In genomic region chrX:10587445-10587844, dm6 we compare ENCODE assay signal across 2 fruit fly cellular contexts.
TF ChIP-seq lines count a peak whose summit lies in the region.

No protein-coding gene starts in this region.

TF ChIP-seq in whole organism, embryonic, 481 proteins besides CTCF, POLR2A, EP300 and RAD21 (continued from another document and continues in another):
- TF ChIP-seq Drgx (GFP tag; IDR thresholded peaks at IDR 0.05; lab: Robert Waterston, UW) (peak; percentile 86), CG12942 (GFP tag; optimal IDR thresholded peaks at IDR 0.05; lab: Kevin White, UChicago) (no peak), wek (GFP tag; optimal IDR thresholded peaks at IDR 0.05; lab: Kevin White, UChicago) (no peak), Blimp-1 (GFP tag; optimal IDR thresholded peaks at IDR 0.05; lab: Kevin White, UChicago) (peak; percentile 10), ro (GFP tag; IDR thresholded peaks at IDR 0.05; lab: Robert Waterston, UW) (no peak), Hr39 (optimal IDR thresholded peaks at IDR 0.05; lab: Kevin White, UChicago) (no peak), ham (GFP tag; IDR thresholded peaks at IDR 0.05; lab: Robert Waterston, UW) (no peak), btn (GFP tag; optimal IDR thresholded peaks at IDR 0.05; lab: Kevin White, UChicago) (no peak), CG17359 (tag; optimal IDR thresholded peaks at IDR 0.05; lab: Kevin White, UChicago) (peak; percentile 25), CG2129 (GFP tag; IDR thresholded peaks at IDR 0.05; lab: Robert Waterston, UW; ENCODE audit: partially characterized antibody) (no peak), Hand (GFP tag; optimal IDR thresholded peaks at IDR 0.05; lab: Kevin White, UChicago) (no peak), sima (GFP tag; optimal IDR thresholded peaks at IDR 0.05; lab: Kevin White, UChicago) (no peak), CG2875 (GFP tag; optimal IDR thresholded peaks at IDR 0.05; lab: Kevin White, UChicago) (no peak), Bteb2 (GFP tag; optimal IDR thresholded peaks at IDR 0.05; lab: Kevin White, UChicago) (no peak), Spps (tag; optimal IDR thresholded peaks at IDR 0.05; lab: Kevin White, UChicago) (no peak), fd3F (GFP tag; optimal IDR thresholded peaks at IDR 0.05; lab: Kevin White, UChicago) (peak; percentile 35), CG6854 (GFP tag; optimal IDR thresholded peaks at IDR 0.05; lab: Kevin White, UChicago) (no peak), CG14710 (tag; optimal IDR thresholded peaks at IDR 0.05; lab: Kevin White, UChicago) (no peak), vvl (GFP tag; IDR thresholded peaks at IDR 0.05; lab: Robert Waterston, UW) (peak; percentile 45; the same call in 1 of the 2 replicates), CG10959 (GFP tag; IDR thresholded peaks at IDR 0.05; lab: Robert Waterston, UW) (no peak), H15 (GFP tag; IDR thresholded peaks at IDR 0.05; lab: Robert Waterston, UW) (peak; percentile 43; the same call in 1 of the 3 replicates), gsb-n (tag; optimal IDR thresholded peaks at IDR 0.05; lab: Kevin White, UChicago) (no peak), scrt (GFP tag; optimal IDR thresholded peaks at IDR 0.05; lab: Kevin White, UChicago) (peak; percentile 12), CG18011 (GFP tag; optimal IDR thresholded peaks at IDR 0.05; lab: Kevin White, UChicago) (no peak), CG10979 (tag; optimal IDR thresholded peaks at IDR 0.05; lab: Kevin White, UChicago) (no peak), fd102C (GFP tag; optimal IDR thresholded peaks at IDR 0.05; lab: Kevin White, UChicago) (no peak), Hr78 (GFP tag; optimal IDR thresholded peaks at IDR 0.05; lab: Kevin White, UChicago) (no peak), gro (GFP tag; optimal IDR thresholded peaks at IDR 0.05; lab: Kevin White, UChicago) (no peak), Doc2 (GFP tag; IDR thresholded peaks at IDR 0.05; lab: Robert Waterston, UW) (no peak), Abd-B (GFP tag; optimal IDR thresholded peaks at IDR 0.05; lab: Kevin White, UChicago) (peak; percentile 49), CG2678 (tag; optimal IDR thresholded peaks at IDR 0.05; lab: Kevin White, UChicago) (no peak), NFAT (GFP tag; IDR thresholded peaks at IDR 0.05; lab: Robert Waterston, UW) (0 out of 2 replicates have a peak, but pooled peaks have one; percentile 7), HLH3B (GFP tag; IDR thresholded peaks at IDR 0.05; lab: Robert Waterston, UW) (no peak), ase (GFP tag; IDR thresholded peaks at IDR 0.05; lab: Robert Waterston, UW) (peak; percentile 38; the same call in 1 of the 3 replicates), row (GFP tag; IDR thresholded peaks at IDR 0.05; lab: Robert Waterston, UW) (peak; percentile 60), Mrtf (GFP tag; IDR thresholded peaks at IDR 0.05; lab: Robert Waterston, UW) (no peak), CG11696 (GFP tag; IDR thresholded peaks at IDR 0.05; lab: Robert Waterston, UW) (0 out of 2 replicates have a peak, but pooled peaks have one; percentile 7), kah (GFP tag; optimal IDR thresholded peaks at IDR 0.05; lab: Kevin White, UChicago) (no peak), Xbp1 (GFP tag; optimal IDR thresholded peaks at IDR 0.05; lab: Kevin White, UChicago) (peak; percentile 15), br (optimal IDR thresholded peaks at IDR 0.05; lab: Kevin White, UChicago) (no peak), oc (tag; optimal IDR thresholded peaks at IDR 0.05; lab: Kevin White, UChicago) (no peak), gfzf (GFP tag; optimal IDR thresholded peaks at IDR 0.05; lab: Kevin White, UChicago) (no peak), Bdp1 (GFP tag; optimal IDR thresholded peaks at IDR 0.05; lab: Kevin White, UChicago) (no peak), hkb (optimal IDR thresholded peaks at IDR 0.05; lab: Kevin White, UChicago) (no peak), hkb (GFP tag; IDR thresholded peaks at IDR 0.05; lab: Robert Waterston, UW) (peak; percentile 46), Dll (GFP tag; IDR thresholded peaks at IDR 0.05; lab: Robert Waterston, UW; ENCODE audit: partially characterized antibody) (no peak), CG15601 (tag; optimal IDR thresholded peaks at IDR 0.05; lab: Kevin White, UChicago) (no peak), cwo (GFP tag; optimal IDR thresholded peaks at IDR 0.05; lab: Kevin White, UChicago) (peak; percentile 7), Oli (tag; optimal IDR thresholded peaks at IDR 0.05; lab: Kevin White, UChicago) (no peak), eyg (GFP tag; optimal IDR thresholded peaks at IDR 0.05; lab: Kevin White, UChicago) (peak; percentile 2), CG14050 (GFP tag; IDR thresholded peaks at IDR 0.05; lab: Robert Waterston, UW) (peak; percentile 24; the same call in 1 of the 3 replicates), PHDP (tag; optimal IDR thresholded peaks at IDR 0.05; lab: Kevin White, UChicago) (no peak), Max (GFP tag; optimal IDR thresholded peaks at IDR 0.05; lab: Kevin White, UChicago) (no peak), Poxn (GFP tag; IDR thresholded peaks at IDR 0.05; lab: Robert Waterston, UW) (no peak), tap (tag; optimal IDR thresholded peaks at IDR 0.05; lab: Kevin White, UChicago) (no peak), pfk (GFP tag; optimal IDR thresholded peaks at IDR 0.05; lab: Kevin White, UChicago) (no peak), salm (tag; optimal IDR thresholded peaks at IDR 0.05; lab: Kevin White, UChicago) (no peak), zfh2 (GFP tag; optimal IDR thresholded peaks at IDR 0.05; lab: Kevin White, UChicago) (peak; percentile 38), esg (GFP tag; conservative IDR thresholded peaks at IDR 0.05; lab: Robert Waterston, UW) (no peak), pnt (GFP tag; optimal IDR thresholded peaks at IDR 0.05; lab: Kevin White, UChicago) (peak; percentile 25), yki (optimal IDR thresholded peaks at IDR 0.05; lab: Kevin White, UChicago) (no peak), CG17385 (GFP tag; optimal IDR thresholded peaks at IDR 0.05; lab: Kevin White, UChicago) (peak; percentile 22), Opbp (GFP tag; IDR thresholded peaks at IDR 0.05; lab: Robert Waterston, UW; ENCODE audit: partially characterized antibody) (no peak), sim (GFP tag; IDR thresholded peaks at IDR 0.05; lab: Robert Waterston, UW) (no peak), CG8290 (GFP tag; optimal IDR thresholded peaks at IDR 0.05; lab: Kevin White, UChicago) (no peak), CG8290 (tag; optimal IDR thresholded peaks at IDR 0.05; lab: Kevin White, UChicago) (no peak), CG17829 (tag; optimal IDR thresholded peaks at IDR 0.05; lab: Kevin White, UChicago) (no peak), Dfd (GFP tag; optimal IDR thresholded peaks at IDR 0.05; lab: Kevin White, UChicago) (no peak)

TF ChIP-seq in whole organism, prepupa, 60 proteins besides CTCF, POLR2A, EP300 and RAD21 (continued from another document):
- TF ChIP-seq Hr38 (GFP tag; optimal IDR thresholded peaks at IDR 0.05; lab: Kevin White, UChicago) (no peak), CG32006 (GFP tag; optimal IDR thresholded peaks at IDR 0.05; lab: Kevin White, UChicago) (peak; percentile 81), achi (GFP tag; optimal IDR thresholded peaks at IDR 0.05; lab: Kevin White, UChicago) (peak; percentile 65), CG15336 (GFP tag; IDR thresholded peaks at IDR 0.05; lab: Robert Waterston, UW) (peak; percentile 80), fd85E (GFP tag; optimal IDR thresholded peaks at IDR 0.05; lab: Kevin White, UChicago) (no peak), CG6854 (GFP tag; optimal IDR thresholded peaks at IDR 0.05; lab: Kevin White, UChicago) (no peak), CG34406 (GFP tag; optimal IDR thresholded peaks at IDR 0.05; lab: Kevin White, UChicago) (peak; percentile 34), CG6808 (GFP tag; optimal IDR thresholded peaks at IDR 0.05; lab: Kevin White, UChicago) (no peak), fkh (GFP tag; optimal IDR thresholded peaks at IDR 0.05; lab: Kevin White, UChicago) (no peak), cyc (GFP tag; optimal IDR thresholded peaks at IDR 0.05; lab: Kevin White, UChicago) (peak; percentile 61), CG10631 (GFP tag; optimal IDR thresholded peaks at IDR 0.05; lab: Kevin White, UChicago) (peak; percentile 67), CG6276 (GFP tag; optimal IDR thresholded peaks at IDR 0.05; lab: Kevin White, UChicago) (peak; percentile 79), CG10669 (GFP tag; optimal IDR thresholded peaks at IDR 0.05; lab: Kevin White, UChicago) (peak; percentile 67), Hr39 (GFP tag; optimal IDR thresholded peaks at IDR 0.05; lab: Kevin White, UChicago) (peak; percentile 70), CG16779 (tag; optimal IDR thresholded peaks at IDR 0.05; lab: Kevin White, UChicago) (peak; percentile 58), Met (GFP tag; optimal IDR thresholded peaks at IDR 0.05; lab: Kevin White, UChicago) (no peak), CG1621 (tag; optimal IDR thresholded peaks at IDR 0.05; lab: Kevin White, UChicago) (peak; percentile 45), CG3032 (tag; optimal IDR thresholded peaks at IDR 0.05; lab: Kevin White, UChicago) (peak; percentile 64), topi (GFP tag; optimal IDR thresholded peaks at IDR 0.05; lab: Kevin White, UChicago) (peak; percentile 66), dac (GFP tag; optimal IDR thresholded peaks at IDR 0.05; lab: Kevin White, UChicago) (peak; percentile 21), Hr4 (GFP tag; optimal IDR thresholded peaks at IDR 0.05; lab: Kevin White, UChicago) (peak; percentile 79), CG11294 (GFP tag; IDR thresholded peaks at IDR 0.05; lab: Robert Waterston, UW) (peak; percentile 71), OdsH (GFP tag; optimal IDR thresholded peaks at IDR 0.05; lab: Kevin White, UChicago) (no peak), Blimp-1 (GFP tag; optimal IDR thresholded peaks at IDR 0.05; lab: Kevin White, UChicago) (no peak), salr (GFP tag; optimal IDR thresholded peaks at IDR 0.05; lab: Kevin White, UChicago) (peak; percentile 21 to 61), CG8632 (GFP tag; optimal IDR thresholded peaks at IDR 0.05; lab: Kevin White, UChicago) (peak; percentile 47), Eip75B (GFP tag; optimal IDR thresholded peaks at IDR 0.05; lab: Kevin White, UChicago) (no peak), Gug (GFP tag; IDR thresholded peaks at IDR 0.05; lab: Robert Waterston, UW) (peak; percentile 81), svp (GFP tag; lab: Kevin White, UChicago) (peak; percentile 80), Sox15 (GFP tag; optimal IDR thresholded peaks at IDR 0.05; lab: Kevin White, UChicago) (peak; percentile 40), net (GFP tag; optimal IDR thresholded peaks at IDR 0.05; lab: Kevin White, UChicago) (peak; percentile 71), CG7368 (GFP tag; optimal IDR thresholded peaks at IDR 0.05; lab: Kevin White, UChicago) (peak; percentile 53), esn (GFP tag; optimal IDR thresholded peaks at IDR 0.05; lab: Kevin White, UChicago) (peak; percentile 61), fd59A (GFP tag; optimal IDR thresholded peaks at IDR 0.05; lab: Kevin White, UChicago) (peak; percentile 54), CG3919 (GFP tag; optimal IDR thresholded peaks at IDR 0.05; lab: Kevin White, UChicago) (peak; percentile 73), CG8319 (GFP tag; optimal IDR thresholded peaks at IDR 0.05; lab: Kevin White, UChicago) (no peak), Sox102F (GFP tag; optimal IDR thresholded peaks at IDR 0.05; lab: Kevin White, UChicago) (no peak), lz (GFP tag; optimal IDR thresholded peaks at IDR 0.05; lab: Kevin White, UChicago) (peak; percentile 71)
